Fruit fly (Drosophila melanogaster) whole organism, embryonic: ENCODE data around the gene CG12519.
"Not testable (repeated sequence)": the region's sequence is repeated elsewhere in the genome, so short reads cannot be mapped to it uniquely, and the experiment has no call there.

Source experiments
- Abd-B ChIP-seq: fragments of 200-800 bp; sonication (Bioruptor generic); optimal IDR thresholded peaks from 2 replicates; lab custom pipeline; 2018; ENCODE audit warnings: missing biosample characterization, mild to moderate bottlenecking, missing genetic modification characterization, moderate library complexity
- CG13287 ChIP-seq: fragments of 200-800 bp; sonication (Bioruptor generic); IDR thresholded peaks from 2 replicates; pipeline ENCODE4 v1.3.6; 2022; ENCODE audit warnings: missing biosample characterization, missing genetic modification characterization; ENCODE audit not compliant: partially characterized antibody
- CG15073 ChIP-seq: fragments of 200-800 bp; sonication (Bioruptor generic); optimal IDR thresholded peaks from 2 replicates; lab custom pipeline; 2016; ENCODE audit warnings: missing biosample characterization, missing genetic modification characterization
- CG15601 ChIP-seq: fragments of 200-800 bp; sonication (Bioruptor generic); optimal IDR thresholded peaks from 3 replicates; lab custom pipeline; 2019; ENCODE audit warnings: missing biosample characterization, mild to moderate bottlenecking, missing genetic modification characterization, moderate library complexity
- CG18011 ChIP-seq: fragments of 200-800 bp; sonication (Bioruptor generic); optimal IDR thresholded peaks from 2 replicates; lab custom pipeline; 2017; ENCODE audit warnings: missing biosample characterization, missing genetic modification characterization, mild to moderate bottlenecking, moderate library complexity, missing genotype
- CG2199 ChIP-seq: fragments of 200-800 bp; sonication (Bioruptor generic); IDR thresholded peaks from 3 replicates; pipeline ENCODE4 v1.3.6; 2022; ENCODE audit warnings: missing biosample characterization, missing genetic modification characterization
- CG3065 ChIP-seq: fragments of 200-800 bp; sonication (Bioruptor generic); optimal IDR thresholded peaks from 2 replicates; lab custom pipeline; 2016; ENCODE audit warnings: missing biosample characterization, missing genetic modification characterization
- CG3163 ChIP-seq: fragments of 200-800 bp; sonication (Bioruptor generic); optimal IDR thresholded peaks from 3 replicates; lab custom pipeline; 2016; ENCODE audit warnings: missing biosample characterization, missing genetic modification characterization
- CG3995 ChIP-seq: fragments of 200-800 bp; sonication (Bioruptor generic); optimal IDR thresholded peaks from 3 replicates; lab custom pipeline; 2016; ENCODE audit warnings: missing biosample characterization, missing genetic modification characterization
- CG7928 ChIP-seq: fragments of 200-800 bp; sonication (Bioruptor generic); optimal IDR thresholded peaks from 2 replicates; lab custom pipeline; 2017; ENCODE audit warnings: missing biosample characterization, mild to moderate bottlenecking, missing genetic modification characterization
- CG7987 ChIP-seq: fragments of 200-800 bp; sonication (Bioruptor generic); optimal IDR thresholded peaks from 2 replicates; lab custom pipeline; 2018; ENCODE audit warnings: missing biosample characterization, mild to moderate bottlenecking, missing genetic modification characterization, moderate library complexity
- CG8290 ChIP-seq, 3 experiments: fragments of 200-800 bp; sonication (Bioruptor generic); optimal IDR thresholded peaks; 2 replicates each; lab custom pipeline; 2016 to 2019; ENCODE audit warnings: missing biosample characterization in 3 of 3, missing genetic modification characterization in 3 of 3, mild to moderate bottlenecking in 2 of 3, moderate library complexity in 1 of 3
- CG9727 ChIP-seq: fragments of 200-800 bp; sonication (Bioruptor generic); optimal IDR thresholded peaks from 3 replicates; lab custom pipeline; 2017; ENCODE audit warnings: missing biosample characterization, mild to moderate bottlenecking, missing genetic modification characterization
- CTCF ChIP-seq: fragments of 200-800 bp; sonication (Bioruptor generic); optimal IDR thresholded peaks from 2 replicates; lab custom pipeline; 2017; ENCODE audit warnings: missing biosample characterization, mild to moderate bottlenecking, missing genetic modification characterization, moderate library complexity
- Camta ChIP-seq: fragments of 200-800 bp; sonication (Bioruptor generic); optimal IDR thresholded peaks from 2 replicates; lab custom pipeline; 2016; ENCODE audit warnings: missing biosample characterization, missing genetic modification characterization
- D19B ChIP-seq: fragments of 200-800 bp; sonication (Bioruptor generic); optimal IDR thresholded peaks from 2 replicates; lab custom pipeline; 2017; ENCODE audit warnings: missing biosample characterization, mild to moderate bottlenecking, missing genetic modification characterization
- Deaf1 ChIP-seq: fragments of 200-800 bp; optimal IDR thresholded peaks from 3 replicates; lab custom pipeline; 2019; ENCODE audit warnings: missing biosample characterization, mild to moderate bottlenecking, missing genetic modification characterization, moderate library complexity
- Ets65A ChIP-seq: fragments of 200-800 bp; sonication (Bioruptor generic); peaks from one replicate; lab custom pipeline; 2016; ENCODE audit warnings: missing biosample characterization, missing genetic modification characterization
- H15 ChIP-seq: fragments of 200-800 bp; sonication (Bioruptor generic); IDR thresholded peaks from 3 replicates; pipeline ENCODE4 v1.3.6; 2022; ENCODE audit warnings: missing biosample characterization, missing genetic modification characterization
- HLHmδ ChIP-seq: fragments of 200-800 bp; sonication (Bioruptor generic); optimal IDR thresholded peaks from 2 replicates; lab custom pipeline; 2018; ENCODE audit warnings: missing biosample characterization, mild to moderate bottlenecking, missing genetic modification characterization, moderate library complexity
- Hr3 ChIP-seq: fragments of 200-800 bp; sonication (Bioruptor generic); optimal IDR thresholded peaks from 3 replicates; lab custom pipeline; 2016; ENCODE audit warnings: missing biosample characterization, missing genetic modification characterization
- Med ChIP-seq: fragments of 200-800 bp; sonication (Bioruptor generic); peaks from one replicate; lab custom pipeline; 2016; ENCODE audit warnings: missing biosample characterization, missing genetic modification characterization, mild to moderate bottlenecking, inconsistent platforms, moderate library complexity
- Optix ChIP-seq: fragments of 200-800 bp; sonication (Bioruptor generic); IDR thresholded peaks from 3 replicates; pipeline ENCODE4 v1.3.6; 2022; ENCODE audit warnings: missing biosample characterization, missing genetic modification characterization
- Side ChIP-seq: fragments of 200-800 bp; sonication (Bioruptor generic); optimal IDR thresholded peaks from 2 replicates; lab custom pipeline; 2016; ENCODE audit warnings: missing biosample characterization, missing genetic modification characterization
- Taf1 ChIP-seq: fragments of 200-800 bp; sonication (Bioruptor generic); IDR thresholded peaks from 2 replicates; pipeline ENCODE4 v1.3.6; 2022; ENCODE audit warnings: missing biosample characterization, missing genetic modification characterization
- Trl ChIP-seq, 3 experiments: fragments of >200 bp in 2 of 3; fragments of 200-800 bp in 1 of 3; sonication (Bioruptor generic) in 1 of 3; optimal IDR thresholded peaks; 2 replicates in 1 of 3; 3 replicates in 2 of 3; lab custom pipeline; 2016 to 2017; ENCODE audit warnings: missing biosample characterization in 1 of 3, missing genetic modification characterization in 1 of 3
- gro ChIP-seq: fragments of 200-800 bp; sonication (Bioruptor generic); optimal IDR thresholded peaks from 2 replicates; lab custom pipeline; 2016; ENCODE audit warnings: missing biosample characterization, missing genetic modification characterization
- lola ChIP-seq, 3 experiments: fragments of >200 bp in 2 of 3; fragments of 200-800 bp in 1 of 3; sonication (Bioruptor generic) in 1 of 3; optimal IDR thresholded peaks; 2 replicates each; lab custom pipeline; 2017 to 2019; ENCODE audit warnings: missing biosample characterization in 3 of 3, missing genetic modification characterization in 3 of 3, mild to moderate bottlenecking in 1 of 3, moderate library complexity in 1 of 3
- lov ChIP-seq, 2 experiments: fragments of 200-800 bp in 1 of 2; fragments of >200 bp in 1 of 2; sonication (Bioruptor generic) in 1 of 2; IDR thresholded peaks in 1 of 2; optimal IDR thresholded peaks in 1 of 2; 2 replicates in 1 of 2; 3 replicates in 1 of 2; pipeline versions ENCODE4 v1.3.6 to Lab custom; 2017 to 2022; ENCODE audit warnings: missing biosample characterization in 1 of 2, missing genetic modification characterization in 1 of 2
- onecut ChIP-seq: fragments of 200-800 bp; sonication (Bioruptor generic); IDR thresholded peaks from 2 replicates; pipeline ENCODE4 v1.3.6; 2022; ENCODE audit warnings: missing biosample characterization, missing genetic modification characterization
- sens ChIP-seq: fragments of 200-800 bp; sonication (Bioruptor generic); peaks from one replicate; lab custom pipeline; 2016; ENCODE audit warnings: missing biosample characterization, missing genetic modification characterization
- ssp ChIP-seq: fragments of 200-800 bp; sonication (Bioruptor generic); IDR thresholded peaks from 2 replicates; pipeline ENCODE4 v1.3.6; 2022; ENCODE audit warnings: missing biosample characterization, missing genetic modification characterization
- stwl ChIP-seq: fragments of 200-800 bp; sonication (Bioruptor generic); optimal IDR thresholded peaks from 3 replicates; lab custom pipeline; 2018; ENCODE audit warnings: missing biosample characterization, mild to moderate bottlenecking, missing genetic modification characterization, moderate library complexity
- z ChIP-seq: fragments of 200-800 bp; sonication (Bioruptor generic); IDR thresholded peaks from 3 replicates; pipeline ENCODE4 v1.3.6; 2022; ENCODE audit warnings: missing biosample characterization, missing genetic modification characterization

Gene CG12519

dm6 chr3L:19482014-19482413 lies 9.7 kb downstream of the CG12519 start:
- peak; percentile 48 for TF ChIP-seq Deaf1
- peak; percentile 82 for TF ChIP-seq CG3163 (GFP tag; lab: Kevin White, UChicago)
- no peak for TF ChIP-seq H15 (GFP tag; lab: Robert Waterston, UW)
- peak; percentile 50 to 54 for TF ChIP-seq Trl (optimal IDR thresholded peaks at IDR 0.05; lab: Kevin White, UChicago)
- no peak for TF ChIP-seq Trl (GFP tag; optimal IDR thresholded peaks at IDR 0.05; lab: Kevin White, UChicago)

dm6 chr3L:19483007-19483406 lies 10.7 kb downstream of the CG12519 start:
- TF ChIP-seq CG15601 (no peak), onecut (GFP tag; lab: Robert Waterston, UW) (no peak), gro (GFP tag; lab: Kevin White, UChicago) (no peak), Abd-B (peak; percentile 24), Taf1 (no peak), Hr3 (no peak), CG18011 (peak; percentile 97), CG2199 (GFP tag; lab: Robert Waterston, UW) (0 out of 3 replicates have a peak, but pooled peaks have one; percentile 18), CTCF (GFP tag; lab: Kevin White, UChicago) (no peak), Ets65A (peak; percentile 88), lov (optimal IDR thresholded peaks at IDR 0.05; lab: Kevin White, UChicago) (no peak), lov (GFP tag; IDR thresholded peaks at IDR 0.05; lab: Robert Waterston, UW) (no peak), lola (GFP tag; optimal IDR thresholded peaks at IDR 0.05; lab: Kevin White, UChicago) (no peak), D19B (no peak), CG7987 (GFP tag; lab: Kevin White, UChicago) (no peak), Med (GFP tag; lab: Kevin White, UChicago) (peak; percentile 48), CG3995 (GFP tag; lab: Kevin White, UChicago) (no peak), sens (GFP tag; lab: Kevin White, UChicago) (peak; percentile 23), stwl (tag; lab: Kevin White, UChicago) (peak; percentile 90), CG15073 (GFP tag; lab: Kevin White, UChicago) (no peak), Optix (GFP tag; lab: Robert Waterston, UW) (no peak), CG13287 (peak; percentile 22; the same call in 1 of the 2 replicates), HLHmδ (GFP tag; lab: Kevin White, UChicago) (no peak), CG9727 (GFP tag; lab: Kevin White, UChicago) (no peak), CG8290 (GFP tag; optimal IDR thresholded peaks at IDR 0.05; lab: Kevin White, UChicago) (peak; percentile 6), CG8290 (tag; optimal IDR thresholded peaks at IDR 0.05; lab: Kevin White, UChicago) (no peak)

dm6 chr3L:19486398-19486797 lies 14.1 kb downstream of the CG12519 start, which contains the start of gene brv1:
brv1 (minus strand) TSS chr3L:19486498.
- no peak for TF ChIP-seq CG15073 (GFP tag; lab: Kevin White, UChicago)
- no peak for TF ChIP-seq ssp (GFP tag; lab: Robert Waterston, UW)
- no peak for TF ChIP-seq z
- TF ChIP-seq CG3065, result no peak
- TF ChIP-seq onecut (GFP tag; lab: Robert Waterston, UW), result no peak
- no peak for TF ChIP-seq CG7928 (GFP tag; lab: Kevin White, UChicago)

- not testable (repeated sequence) for TF ChIP-seq Side (GFP tag; lab: Kevin White, UChicago); CG3065; Camta (GFP tag; lab: Kevin White, UChicago)
Measured at dm6 chr3L:19487260-19487659, 15.0 kb downstream of the CG12519 start, which contains the start of gene CG32212. CG32212 (plus strand) TSS chr3L:19487560.
